Fruit fly (Drosophila melanogaster) whole organism, embryonic: ENCODE data around the gene Vha16-5.

ENCODE experiments used
- ATbp ChIP-seq: fragments of 200-800 bp; sonication (Bioruptor generic); optimal IDR thresholded peaks from 2 replicates; lab custom pipeline; 2017; ENCODE audit warnings: missing biosample characterization, mild to moderate bottlenecking, missing genetic modification characterization, missing genetic modification reagents
- Bgb ChIP-seq: fragments of 200-800 bp; sonication (Bioruptor generic); IDR thresholded peaks from 2 replicates; pipeline ENCODE4 v1.3.6; 2022; ENCODE audit warnings: missing biosample characterization, missing genetic modification characterization; ENCODE audit not compliant: partially characterized antibody
- Blimp-1 ChIP-seq: fragments of 200-800 bp; sonication (Bioruptor generic); optimal IDR thresholded peaks from 3 replicates; lab custom pipeline; 2018; ENCODE audit warnings: missing biosample characterization, missing genetic modification characterization, mild to moderate bottlenecking, moderate library complexity, missing genetic modification reagents
- CG10274 ChIP-seq: fragments of 200-800 bp; sonication (Bioruptor generic); optimal IDR thresholded peaks from 3 replicates; lab custom pipeline; 2017; ENCODE audit warnings: missing biosample characterization, mild to moderate bottlenecking, missing genetic modification characterization
- CG11085 ChIP-seq: fragments of 200-800 bp; sonication (Bioruptor generic); IDR thresholded peaks from 2 replicates; pipeline ENCODE4 v1.3.6; 2022; ENCODE audit warnings: missing biosample characterization, missing genetic modification characterization
- CG11398 ChIP-seq: fragments of 200-800 bp; sonication (Bioruptor generic); optimal IDR thresholded peaks from 2 replicates; lab custom pipeline; 2016; ENCODE audit warnings: missing biosample characterization, missing genetic modification characterization
- CG11723 ChIP-seq: fragments of 200-800 bp; sonication (Bioruptor generic); optimal IDR thresholded peaks from 2 replicates; lab custom pipeline; 2017; ENCODE audit warnings: missing biosample characterization, mild to moderate bottlenecking, missing genetic modification characterization
- CG13123 ChIP-seq: fragments of 200-800 bp; sonication (Bioruptor generic); optimal IDR thresholded peaks from 2 replicates; lab custom pipeline; 2016; ENCODE audit warnings: missing biosample characterization, missing genetic modification characterization
- CG13296 ChIP-seq: fragments of 200-800 bp; sonication (Bioruptor generic); optimal IDR thresholded peaks from 3 replicates; lab custom pipeline; 2018; ENCODE audit warnings: missing biosample characterization, mild to moderate bottlenecking, missing genetic modification characterization
- CG15269 ChIP-seq: fragments of 200-800 bp; sonication (Bioruptor generic); optimal IDR thresholded peaks from 2 replicates; lab custom pipeline; 2018; ENCODE audit warnings: missing biosample characterization, mild to moderate bottlenecking, missing genetic modification characterization, moderate library complexity
- CG1529 ChIP-seq: fragments of 200-800 bp; sonication (Bioruptor generic); optimal IDR thresholded peaks from 3 replicates; lab custom pipeline; 2018; ENCODE audit warnings: missing biosample characterization, missing genetic modification characterization
- CG17385 ChIP-seq: fragments of 200-800 bp; sonication (Bioruptor generic); optimal IDR thresholded peaks from 3 replicates; lab custom pipeline; 2018; ENCODE audit warnings: missing biosample characterization, mild to moderate bottlenecking, missing genetic modification characterization
- CG17802 ChIP-seq: fragments of 200-800 bp; sonication (Bioruptor generic); optimal IDR thresholded peaks from 2 replicates; lab custom pipeline; 2018; ENCODE audit warnings: missing biosample characterization, mild to moderate bottlenecking, missing genetic modification characterization, moderate library complexity
- CG18262 ChIP-seq: fragments of 200-800 bp; optimal IDR thresholded peaks from 3 replicates; lab custom pipeline; 2019; ENCODE audit warnings: missing biosample characterization, mild to moderate bottlenecking, missing genetic modification characterization, moderate library complexity
- CG2712 ChIP-seq: fragments of 200-800 bp; optimal IDR thresholded peaks from 3 replicates; lab custom pipeline; 2019; ENCODE audit warnings: missing biosample characterization, mild to moderate bottlenecking, missing genetic modification characterization, moderate library complexity
- CG32767 ChIP-seq: fragments of 200-800 bp; sonication (Bioruptor generic); IDR thresholded peaks from 2 replicates; pipeline ENCODE4 v1.3.6; 2022; ENCODE audit warnings: missing biosample characterization, missing genetic modification characterization
- CG3726 ChIP-seq: fragments of 200-800 bp; sonication (Bioruptor generic); IDR thresholded peaks from 3 replicates; pipeline ENCODE4, ENCODE4 v1.3.6; 2022; ENCODE audit warnings: missing biosample characterization, missing genetic modification characterization
- CG4707 ChIP-seq: fragments of 200-800 bp; sonication (Bioruptor generic); optimal IDR thresholded peaks from 2 replicates; lab custom pipeline; 2018; ENCODE audit warnings: missing biosample characterization, mild to moderate bottlenecking, missing genetic modification characterization, moderate library complexity
- CG7839 ChIP-seq: fragments of 200-800 bp; sonication (Bioruptor generic); optimal IDR thresholded peaks from 3 replicates; lab custom pipeline; 2018; ENCODE audit warnings: missing biosample characterization, mild to moderate bottlenecking, missing genetic modification characterization, moderate library complexity
- CG7963 ChIP-seq: fragments of 200-800 bp; sonication (Bioruptor generic); IDR thresholded peaks from 3 replicates; pipeline ENCODE4 v1.3.6; 2022; ENCODE audit warnings: missing biosample characterization, missing genetic modification characterization; ENCODE audit not compliant: partially characterized antibody
- CG8281 ChIP-seq: fragments of 200-800 bp; sonication (Bioruptor generic); optimal IDR thresholded peaks from 2 replicates; lab custom pipeline; 2018; ENCODE audit warnings: missing biosample characterization, mild to moderate bottlenecking, missing genetic modification characterization, moderate library complexity
- CHES-1-like ChIP-seq: fragments of 200-800 bp; sonication (Bioruptor generic); optimal IDR thresholded peaks from 2 replicates; lab custom pipeline; 2016; ENCODE audit warnings: missing biosample characterization, missing genetic modification characterization
- D ChIP-seq, 2 experiments: fragments of 200-800 bp in 1 of 2; fragments of >200 bp in 1 of 2; sonication (Bioruptor generic) in 1 of 2; optimal IDR thresholded peaks; 2 replicates in 1 of 2; 3 replicates in 1 of 2; lab custom pipeline; 2017; ENCODE audit warnings: mild to moderate bottlenecking in 1 of 2, missing biosample characterization in 1 of 2, missing genetic modification characterization in 1 of 2, missing genetic modification reagents in 1 of 2
- Dfd ChIP-seq, 2 experiments: fragments of >200 bp; optimal IDR thresholded peaks; 2 replicates each; lab custom pipeline; 2017; ENCODE audit warnings: missing biosample characterization in 2 of 2, missing genetic modification characterization in 2 of 2
- Eip74EF ChIP-seq, 2 experiments: fragments of 200-800 bp in 1 of 2; fragments of >200 bp in 1 of 2; sonication (Bioruptor generic) in 1 of 2; optimal IDR thresholded peaks; 2 replicates each; lab custom pipeline; 2017 to 2019; ENCODE audit warnings: missing biosample characterization in 2 of 2, missing genetic modification characterization in 2 of 2, mild to moderate bottlenecking in 1 of 2, moderate library complexity in 1 of 2
- Ets65A ChIP-seq: fragments of 200-800 bp; sonication (Bioruptor generic); peaks from one replicate; lab custom pipeline; 2016; ENCODE audit warnings: missing biosample characterization, missing genetic modification characterization
- HLHmδ ChIP-seq: fragments of 200-800 bp; sonication (Bioruptor generic); optimal IDR thresholded peaks from 2 replicates; lab custom pipeline; 2018; ENCODE audit warnings: missing biosample characterization, mild to moderate bottlenecking, missing genetic modification characterization, moderate library complexity
- Hand ChIP-seq: fragments of 200-800 bp; sonication (Bioruptor generic); optimal IDR thresholded peaks from 2 replicates; lab custom pipeline; 2017; ENCODE audit warnings: mild to moderate bottlenecking, missing biosample characterization, missing genetic modification reagents, missing genetic modification characterization
- Hr3 ChIP-seq: fragments of 200-800 bp; sonication (Bioruptor generic); optimal IDR thresholded peaks from 3 replicates; lab custom pipeline; 2016; ENCODE audit warnings: missing biosample characterization, missing genetic modification characterization
- MTF-1 ChIP-seq: fragments of 200-800 bp; sonication (Bioruptor generic); optimal IDR thresholded peaks from 2 replicates; lab custom pipeline; 2018; ENCODE audit warnings: missing biosample characterization, mild to moderate bottlenecking, missing genetic modification characterization, borderline replicate concordance
- Max ChIP-seq: fragments of 200-800 bp; sonication (Bioruptor generic); optimal IDR thresholded peaks from 2 replicates; lab custom pipeline; 2016; ENCODE audit warnings: missing biosample characterization, mild to moderate bottlenecking, missing genetic modification characterization
- Six4 ChIP-seq: fragments of 200-800 bp; sonication (Bioruptor generic); optimal IDR thresholded peaks from 2 replicates; lab custom pipeline; 2016; ENCODE audit warnings: missing biosample characterization, missing genetic modification characterization
- ac ChIP-seq: fragments of 200-800 bp; sonication (Bioruptor generic); optimal IDR thresholded peaks from 3 replicates; lab custom pipeline; 2017; ENCODE audit warnings: missing biosample characterization, mild to moderate bottlenecking, missing genetic modification characterization
- ato ChIP-seq: fragments of 200-800 bp; sonication (Bioruptor generic); IDR thresholded peaks from 2 replicates; pipeline ENCODE4 v1.3.6; 2022; ENCODE audit warnings: missing biosample characterization, missing genetic modification characterization; ENCODE audit not compliant: partially characterized antibody
- bowl ChIP-seq: fragments of 200-800 bp; sonication (Bioruptor generic); IDR thresholded peaks from 2 replicates; pipeline ENCODE4 v1.3.6; 2022; ENCODE audit warnings: missing biosample characterization, missing genetic modification characterization
- cas ChIP-seq: fragments of 200-800 bp; sonication (Bioruptor generic); IDR thresholded peaks from 2 replicates; pipeline ENCODE4 v1.3.6; 2022; ENCODE audit warnings: missing biosample characterization, missing genetic modification characterization
- crp ChIP-seq, 2 experiments: fragments of 200-800 bp; sonication (Bioruptor generic); optimal IDR thresholded peaks; 2 replicates in 1 of 2; 3 replicates in 1 of 2; lab custom pipeline; 2017; ENCODE audit warnings: missing biosample characterization in 2 of 2, missing genetic modification characterization in 2 of 2, mild to moderate bottlenecking in 1 of 2, moderate library complexity in 1 of 2
- dati ChIP-seq: fragments of 200-800 bp; sonication (Bioruptor generic); IDR thresholded peaks from 2 replicates; pipeline ENCODE4 v1.3.6; 2022; ENCODE audit warnings: missing biosample characterization, missing genetic modification characterization
- dmrt99B ChIP-seq: fragments of 200-800 bp; sonication (Bioruptor generic); optimal IDR thresholded peaks from 2 replicates; lab custom pipeline; 2018; ENCODE audit warnings: missing biosample characterization, mild to moderate bottlenecking, missing genetic modification characterization, moderate library complexity
- ems ChIP-seq: fragments of 200-800 bp; sonication (Bioruptor generic); optimal IDR thresholded peaks from 3 replicates; lab custom pipeline; 2016; ENCODE audit warnings: missing biosample characterization, missing genetic modification characterization
- grau ChIP-seq: fragments of 200-800 bp; optimal IDR thresholded peaks from 3 replicates; lab custom pipeline; 2019; ENCODE audit warnings: missing biosample characterization, mild to moderate bottlenecking, missing genetic modification characterization, moderate library complexity
- her ChIP-seq: fragments of 200-800 bp; sonication (Bioruptor generic); optimal IDR thresholded peaks from 2 replicates; lab custom pipeline; 2016; ENCODE audit warnings: missing biosample characterization, missing genetic modification characterization
- lola ChIP-seq, 3 experiments: fragments of >200 bp in 2 of 3; fragments of 200-800 bp in 1 of 3; sonication (Bioruptor generic) in 1 of 3; optimal IDR thresholded peaks; 2 replicates each; lab custom pipeline; 2017 to 2019; ENCODE audit warnings: missing biosample characterization in 3 of 3, missing genetic modification characterization in 3 of 3, mild to moderate bottlenecking in 1 of 3, moderate library complexity in 1 of 3
- nmo ChIP-seq: fragments of 200-800 bp; sonication (Bioruptor generic); optimal IDR thresholded peaks from 2 replicates; lab custom pipeline; 2018; ENCODE audit warnings: missing biosample characterization, mild to moderate bottlenecking, missing genetic modification characterization, moderate library complexity
- nom ChIP-seq: fragments of 200-800 bp; sonication (Bioruptor generic); optimal IDR thresholded peaks from 2 replicates; lab custom pipeline; 2017; ENCODE audit warnings: missing biosample characterization, missing genetic modification characterization, mild to moderate bottlenecking, moderate library complexity, missing genetic modification reagents
- org-1 ChIP-seq: fragments of 200-800 bp; sonication (Bioruptor generic); optimal IDR thresholded peaks from 2 replicates; lab custom pipeline; 2017; ENCODE audit warnings: missing biosample characterization, missing genetic modification characterization
- p53 ChIP-seq: fragments of 200-800 bp; sonication (Bioruptor generic); optimal IDR thresholded peaks from 2 replicates; lab custom pipeline; 2016; ENCODE audit warnings: missing biosample characterization, missing genetic modification characterization
- rib ChIP-seq: fragments of 200-800 bp; sonication (Bioruptor generic); IDR thresholded peaks from 2 replicates; pipeline ENCODE4 v1.3.6; 2022; ENCODE audit warnings: missing biosample characterization, missing genetic modification characterization
- usp ChIP-seq: fragments of >200 bp; optimal IDR thresholded peaks from 2 replicates; lab custom pipeline; 2017; ENCODE audit warnings: missing biosample characterization, missing genetic modification characterization
- zfh1 ChIP-seq: fragments of 200-800 bp; sonication (Bioruptor generic); IDR thresholded peaks from 3 replicates; pipeline ENCODE4 v1.3.6; 2022; ENCODE audit warnings: missing biosample characterization, missing genetic modification characterization

The Vha16-5 gene

DNA sequence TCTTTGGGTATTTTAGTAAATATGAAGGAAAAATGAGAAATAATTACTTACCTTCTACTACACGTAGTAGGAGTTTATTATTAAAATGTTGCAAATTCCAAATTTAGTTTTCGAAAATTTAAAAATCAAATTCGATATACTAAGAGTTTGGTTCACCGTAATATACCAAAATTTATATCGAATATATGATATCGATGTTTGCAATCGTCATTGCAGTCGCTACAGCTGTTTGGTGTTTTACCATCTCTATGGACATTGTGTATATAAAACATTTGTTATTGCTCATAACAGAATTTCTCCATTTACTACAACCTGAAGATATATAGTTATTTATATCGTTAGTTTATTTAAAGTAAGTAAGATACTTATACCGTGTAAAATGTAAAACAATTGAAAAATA lies 8.1 kb downstream of the Vha16-5 start, which contains the start of gene CG6443 (continued):
- TF ChIP-seq CG17385 (no peak), CG10274 (GFP tag; lab: Kevin White, UChicago) (no peak), ems (GFP tag; lab: Kevin White, UChicago) (no peak), CG7839 (tag; lab: Kevin White, UChicago) (no peak), ac (GFP tag; lab: Kevin White, UChicago) (no peak), dati (GFP tag; lab: Robert Waterston, UW) (no peak), p53 (GFP tag; lab: Kevin White, UChicago) (no peak), bowl (GFP tag; lab: Robert Waterston, UW) (no peak), Dfd (GFP tag; optimal IDR thresholded peaks at IDR 0.05; lab: Kevin White, UChicago) (no peak), Ets65A (GFP tag; lab: Kevin White, UChicago) (no peak), nmo (GFP tag; lab: Kevin White, UChicago) (peak; percentile 37), CG13123 (no peak), D (optimal IDR thresholded peaks at IDR 0.05; lab: Kevin White, UChicago) (no peak), D (GFP tag; optimal IDR thresholded peaks at IDR 0.05; lab: Kevin White, UChicago) (no peak), Hr3 (GFP tag; lab: Kevin White, UChicago) (no peak), CG4707 (GFP tag; lab: Kevin White, UChicago) (no peak), nom (no peak), Bgb (GFP tag; lab: Robert Waterston, UW) (peak; percentile 75), ATbp (no peak), ato (GFP tag; lab: Robert Waterston, UW) (no peak), org-1 (GFP tag; lab: Kevin White, UChicago) (no peak), zfh1 (GFP tag; lab: Robert Waterston, UW) (no peak), crp (GFP tag; optimal IDR thresholded peaks at IDR 0.05; lab: Kevin White, UChicago) (peak; percentile 67 to 91), CG3726 (GFP tag; lab: Robert Waterston, UW) (no peak), CG8281 (tag; lab: Kevin White, UChicago) (no peak), rib (GFP tag; lab: Robert Waterston, UW) (no peak), cas (GFP tag; lab: Robert Waterston, UW) (no peak), grau (tag; lab: Kevin White, UChicago) (no peak), Max (GFP tag; lab: Kevin White, UChicago) (no peak), CG11085 (GFP tag; lab: Robert Waterston, UW) (no peak), MTF-1 (GFP tag; lab: Kevin White, UChicago) (no peak), CG32767 (GFP tag; lab: Robert Waterston, UW) (no peak), dmrt99B (tag; lab: Kevin White, UChicago) (no peak), her (GFP tag; lab: Kevin White, UChicago) (no peak), HLHmδ (no peak), Eip74EF (GFP tag; optimal IDR thresholded peaks at IDR 0.05; lab: Kevin White, UChicago) (no peak), CG7963 (no peak; the same call in 2 of the 3 replicates), CG17802 (no peak), CG15269 (no peak), CHES-1-like (GFP tag; lab: Kevin White, UChicago) (no peak), CG13296 (GFP tag; lab: Kevin White, UChicago) (no peak), CG11723 (no peak), Six4 (GFP tag; lab: Kevin White, UChicago) (no peak), Hand (no peak), CG1529 (no peak), CG18262 (tag; lab: Kevin White, UChicago) (no peak), Blimp-1 (no peak), CG2712 (tag; lab: Kevin White, UChicago) (peak; percentile 40), CG11398 (no peak), usp (GFP tag; lab: Kevin White, UChicago) (no peak), lola (GFP tag; optimal IDR thresholded peaks at IDR 0.05; lab: Kevin White, UChicago) (no peak)
